Fruit fly (Drosophila melanogaster) whole organism, prepupa: Measurements from ENCODE around the gene Ir93a.

Experiments used
- CG10669 ChIP-seq: fragments of 200-800 bp; sonication (Bioruptor generic); optimal IDR thresholded peaks from 3 replicates; lab custom pipeline; 2018; ENCODE audit warnings: missing biosample characterization, mild to moderate bottlenecking, missing genetic modification characterization, moderate library complexity
- CG11902 ChIP-seq: fragments of 200-800 bp; sonication (Bioruptor generic); optimal IDR thresholded peaks from 3 replicates; lab custom pipeline; 2016; ENCODE audit warnings: missing biosample characterization, missing genetic modification characterization
- CG1621 ChIP-seq: fragments of 200-800 bp; sonication (Bioruptor generic); optimal IDR thresholded peaks from 3 replicates; lab custom pipeline; 2018; ENCODE audit warnings: missing biosample characterization, mild to moderate bottlenecking, missing genetic modification characterization
- Eip75B ChIP-seq: fragments of 200-800 bp; sonication (Bioruptor generic); optimal IDR thresholded peaks from 3 replicates; lab custom pipeline; 2016; ENCODE audit warnings: missing biosample characterization, missing genetic modification characterization
- Hr39 ChIP-seq: fragments of 200-800 bp; sonication (Bioruptor generic); optimal IDR thresholded peaks from 2 replicates; lab custom pipeline; 2016; ENCODE audit warnings: missing biosample characterization, missing genetic modification characterization
- Hr4 ChIP-seq: fragments of 200-800 bp; sonication (Bioruptor generic); optimal IDR thresholded peaks from 3 replicates; lab custom pipeline; 2016; ENCODE audit warnings: missing biosample characterization, missing genetic modification characterization
- Lpt ChIP-seq: fragments of 200-800 bp; sonication (Bioruptor generic); optimal IDR thresholded peaks from 3 replicates; lab custom pipeline; 2016; ENCODE audit warnings: missing biosample characterization, missing genetic modification characterization
- cyc ChIP-seq: fragments of 200-800 bp; sonication (Bioruptor generic); optimal IDR thresholded peaks from 3 replicates; lab custom pipeline; 2016; ENCODE audit warnings: missing biosample characterization, missing genetic modification characterization
- salr ChIP-seq, 2 experiments: fragments of 200-800 bp; sonication (Bioruptor generic); optimal IDR thresholded peaks; 3 replicates each; lab custom pipeline; 2016 to 2018; ENCODE audit warnings: missing biosample characterization in 2 of 2, missing genetic modification characterization in 2 of 2, mild to moderate bottlenecking in 1 of 2
- ss ChIP-seq, 2 experiments: fragments of 200-800 bp; sonication (Bioruptor generic); optimal IDR thresholded peaks; 2 replicates in 1 of 2; 3 replicates in 1 of 2; lab custom pipeline; 2017 to 2018; ENCODE audit warnings: mild to moderate bottlenecking in 2 of 2, missing biosample characterization in 2 of 2, missing genetic modification characterization in 2 of 2, moderate library complexity in 1 of 2
- svp ChIP-seq: fragments of 200-800 bp; sonication (Bioruptor generic); peaks from one replicate; lab custom pipeline; 2016; ENCODE audit warnings: missing biosample characterization, missing genetic modification characterization

- TF ChIP-seq svp (GFP tag; lab: Kevin White, UChicago) (peak; percentile 67), Eip75B (GFP tag; lab: Kevin White, UChicago) (peak; percentile 47), salr (GFP tag; optimal IDR thresholded peaks at IDR 0.05; lab: Kevin White, UChicago) (peak in 1 of 2 experiments; percentile 24), Lpt (GFP tag; lab: Kevin White, UChicago) (peak; percentile 51), Hr4 (GFP tag; lab: Kevin White, UChicago) (peak; percentile 32), cyc (peak; percentile 11), CG10669 (GFP tag; lab: Kevin White, UChicago) (peak; percentile 3), ss (GFP tag; optimal IDR thresholded peaks at IDR 0.05; lab: Kevin White, UChicago) (peak; percentile 59 to 65), CG1621 (tag; lab: Kevin White, UChicago) (peak; percentile 16), Hr39 (GFP tag; lab: Kevin White, UChicago) (peak; percentile 41), CG11902 (GFP tag; lab: Kevin White, UChicago) (no peak)
Measured at dm6 chr3R:20832689-20833524, 26.8 kb downstream of the Ir93a start, which contains the start of gene Synd.
